Fruit fly (Drosophila melanogaster) whole organism, embryonic: Measurements from ENCODE around the gene r-cup.

Experiments
- Antp ChIP-seq: fragments of 200-800 bp; sonication (Bioruptor generic); optimal IDR thresholded peaks from 3 replicates; lab custom pipeline; 2016; ENCODE audit warnings: missing biosample characterization, missing genetic modification characterization
- CG11456 ChIP-seq: fragments of 200-800 bp; sonication (Bioruptor generic); IDR thresholded peaks from 3 replicates; pipeline ENCODE4 v1.3.6; 2022; ENCODE audit warnings: missing biosample characterization, missing genetic modification characterization
- CG12071 ChIP-seq: fragments of 200-800 bp; sonication (Bioruptor generic); optimal IDR thresholded peaks from 3 replicates; lab custom pipeline; 2018; ENCODE audit warnings: missing biosample characterization, mild to moderate bottlenecking, missing genetic modification characterization
- CG1603 ChIP-seq: fragments of 200-800 bp; sonication (Bioruptor generic); optimal IDR thresholded peaks from 2 replicates; lab custom pipeline; 2019; ENCODE audit warnings: missing biosample characterization, mild to moderate bottlenecking, missing genetic modification characterization, moderate library complexity
- CG17361 ChIP-seq: fragments of 200-800 bp; sonication (Bioruptor generic); IDR thresholded peaks from 3 replicates; pipeline ENCODE4 v1.3.6; 2022; ENCODE audit warnings: missing biosample characterization, missing genetic modification characterization
- CG17385 ChIP-seq: fragments of 200-800 bp; sonication (Bioruptor generic); optimal IDR thresholded peaks from 3 replicates; lab custom pipeline; 2018; ENCODE audit warnings: missing biosample characterization, mild to moderate bottlenecking, missing genetic modification characterization
- CG30020 ChIP-seq: fragments of 200-800 bp; optimal IDR thresholded peaks from 2 replicates; lab custom pipeline; 2019; ENCODE audit warnings: missing biosample characterization, mild to moderate bottlenecking, missing genetic modification characterization, moderate library complexity
- CG3163 ChIP-seq: fragments of 200-800 bp; sonication (Bioruptor generic); optimal IDR thresholded peaks from 3 replicates; lab custom pipeline; 2016; ENCODE audit warnings: missing biosample characterization, missing genetic modification characterization
- CG32532 ChIP-seq: fragments of 200-800 bp; sonication (Bioruptor generic); IDR thresholded peaks from 2 replicates; pipeline ENCODE4 v1.3.6; 2022; ENCODE audit warnings: missing biosample characterization, missing genetic modification characterization
- CG6272 ChIP-seq: fragments of 200-800 bp; sonication (Bioruptor generic); IDR thresholded peaks from 2 replicates; pipeline ENCODE4 v1.3.6; 2022; ENCODE audit warnings: missing biosample characterization, missing genetic modification characterization
- CG7372 ChIP-seq: fragments of 200-800 bp; sonication (Bioruptor generic); IDR thresholded peaks from 2 replicates; pipeline ENCODE4 v1.3.6; 2022; ENCODE audit warnings: missing biosample characterization, missing genetic modification characterization
- CG7987 ChIP-seq: fragments of 200-800 bp; sonication (Bioruptor generic); optimal IDR thresholded peaks from 2 replicates; lab custom pipeline; 2018; ENCODE audit warnings: missing biosample characterization, mild to moderate bottlenecking, missing genetic modification characterization, moderate library complexity
- CG8290 ChIP-seq, 3 experiments: fragments of 200-800 bp; sonication (Bioruptor generic); optimal IDR thresholded peaks; 2 replicates each; lab custom pipeline; 2016 to 2019; ENCODE audit warnings: missing biosample characterization in 3 of 3, missing genetic modification characterization in 3 of 3, mild to moderate bottlenecking in 2 of 3, moderate library complexity in 1 of 3
- CkIIα-i1 ChIP-seq: fragments of 200-800 bp; sonication (Bioruptor generic); IDR thresholded peaks from 2 replicates; pipeline ENCODE4 v1.3.6; 2022; ENCODE audit warnings: missing biosample characterization, missing genetic modification characterization
- Dp ChIP-seq: fragments of 200-800 bp; sonication (Bioruptor generic); optimal IDR thresholded peaks from 2 replicates; lab custom pipeline; 2018; ENCODE audit warnings: missing biosample characterization, mild to moderate bottlenecking, missing genetic modification characterization, moderate library complexity
- Drgx ChIP-seq: fragments of 200-800 bp; sonication (Bioruptor generic); IDR thresholded peaks from 2 replicates; pipeline ENCODE4 v1.3.6; 2022; ENCODE audit warnings: missing biosample characterization, missing genetic modification characterization
- Eip74EF ChIP-seq, 2 experiments: fragments of 200-800 bp in 1 of 2; fragments of >200 bp in 1 of 2; sonication (Bioruptor generic) in 1 of 2; optimal IDR thresholded peaks; 2 replicates each; lab custom pipeline; 2017 to 2019; ENCODE audit warnings: missing biosample characterization in 2 of 2, missing genetic modification characterization in 2 of 2, mild to moderate bottlenecking in 1 of 2, moderate library complexity in 1 of 2
- HmgZ ChIP-seq: fragments of 200-800 bp; sonication (Bioruptor generic); optimal IDR thresholded peaks from 2 replicates; lab custom pipeline; 2018; ENCODE audit warnings: missing biosample characterization, mild to moderate bottlenecking, missing genetic modification characterization
- Jarid2 ChIP-seq: fragments of 200-800 bp; sonication (Bioruptor generic); optimal IDR thresholded peaks from 3 replicates; lab custom pipeline; 2017; ENCODE audit warnings: mild to moderate bottlenecking, missing biosample characterization, missing genetic modification reagents, missing genetic modification characterization
- Med ChIP-seq: fragments of 200-800 bp; sonication (Bioruptor generic); peaks from one replicate; lab custom pipeline; 2016; ENCODE audit warnings: missing biosample characterization, missing genetic modification characterization, mild to moderate bottlenecking, inconsistent platforms, moderate library complexity
- NfI ChIP-seq: fragments of 200-800 bp; sonication (Bioruptor generic); optimal IDR thresholded peaks from 3 replicates; lab custom pipeline; 2018; ENCODE audit warnings: missing biosample characterization, mild to moderate bottlenecking, missing genetic modification characterization, moderate library complexity
- Ptx1 ChIP-seq: fragments of 200-800 bp; sonication (Bioruptor generic); IDR thresholded peaks from 2 replicates; pipeline ENCODE4 v1.3.6; 2022; ENCODE audit warnings: missing biosample characterization, missing genetic modification characterization
- Tbp ChIP-seq: fragments of >200 bp; optimal IDR thresholded peaks from 2 replicates; lab custom pipeline; 2018; ENCODE audit warnings: missing biosample characterization, missing genetic modification characterization
- Usf ChIP-seq: fragments of 200-800 bp; sonication (Bioruptor generic); optimal IDR thresholded peaks from 2 replicates; lab custom pipeline; 2017; ENCODE audit warnings: missing genotype, missing biosample characterization, missing genetic modification characterization
- abd-A ChIP-seq: fragments of 200-800 bp; sonication (Bioruptor generic); optimal IDR thresholded peaks from 3 replicates; lab custom pipeline; 2019; ENCODE audit warnings: missing biosample characterization, mild to moderate bottlenecking, missing genetic modification characterization, moderate library complexity
- amos ChIP-seq: fragments of 200-800 bp; sonication (Bioruptor generic); IDR thresholded peaks from 2 replicates; pipeline ENCODE4 v1.3.6; 2022; ENCODE audit warnings: missing biosample characterization, missing genetic modification characterization; ENCODE audit not compliant: partially characterized antibody
- ash1 ChIP-seq: fragments of 200-800 bp; sonication (Bioruptor generic); optimal IDR thresholded peaks from 2 replicates; lab custom pipeline; 2018; ENCODE audit warnings: missing biosample characterization, mild to moderate bottlenecking, missing genetic modification characterization
- az2 ChIP-seq: fragments of 200-800 bp; sonication (Bioruptor generic); optimal IDR thresholded peaks from 3 replicates; lab custom pipeline; 2016; ENCODE audit warnings: missing biosample characterization, missing genetic modification characterization
- cad ChIP-seq: fragments of >200 bp; optimal IDR thresholded peaks from 2 replicates; lab custom pipeline; 2017; ENCODE audit warnings: missing biosample characterization, missing genetic modification characterization
- cg ChIP-seq: fragments of 200-800 bp; sonication (Bioruptor generic); optimal IDR thresholded peaks from 3 replicates; lab custom pipeline; 2019; ENCODE audit warnings: missing biosample characterization, mild to moderate bottlenecking, missing genetic modification characterization, moderate library complexity
- ci ChIP-seq: fragments of 200-800 bp; sonication (Bioruptor generic); IDR thresholded peaks from 3 replicates; pipeline ENCODE4 v1.3.6; 2022; ENCODE audit warnings: missing biosample characterization, missing genetic modification characterization
- crc ChIP-seq: fragments of 200-800 bp; sonication (Bioruptor generic); optimal IDR thresholded peaks from 2 replicates; lab custom pipeline; 2016; ENCODE audit warnings: missing biosample characterization, missing genetic modification characterization
- crp ChIP-seq, 2 experiments: fragments of 200-800 bp; sonication (Bioruptor generic); optimal IDR thresholded peaks; 2 replicates in 1 of 2; 3 replicates in 1 of 2; lab custom pipeline; 2017; ENCODE audit warnings: missing biosample characterization in 2 of 2, missing genetic modification characterization in 2 of 2, mild to moderate bottlenecking in 1 of 2, moderate library complexity in 1 of 2
- exex ChIP-seq: fragments of 200-800 bp; sonication (Bioruptor generic); optimal IDR thresholded peaks from 4 replicates; lab custom pipeline; 2018; ENCODE audit warnings: missing biosample characterization, mild to moderate bottlenecking, missing genetic modification characterization, moderate library complexity
- eyg ChIP-seq: fragments of 200-800 bp; sonication (Bioruptor generic); optimal IDR thresholded peaks from 3 replicates; lab custom pipeline; 2016; ENCODE audit warnings: missing biosample characterization, missing genetic modification characterization
- hkb ChIP-seq, 2 experiments: fragments of 200-800 bp in 1 of 2; fragments of >200 bp in 1 of 2; sonication (Bioruptor generic) in 1 of 2; IDR thresholded peaks in 1 of 2; optimal IDR thresholded peaks in 1 of 2; 2 replicates each; pipeline versions ENCODE4 v1.3.6 to Lab custom; 2017 to 2022; ENCODE audit warnings: missing biosample characterization in 1 of 2, missing genetic modification characterization in 1 of 2
- lbe ChIP-seq: fragments of 200-800 bp; sonication (Bioruptor generic); optimal IDR thresholded peaks from 2 replicates; lab custom pipeline; 2016; ENCODE audit warnings: missing biosample characterization, mild to moderate bottlenecking, missing genetic modification characterization
- nom ChIP-seq: fragments of 200-800 bp; sonication (Bioruptor generic); optimal IDR thresholded peaks from 2 replicates; lab custom pipeline; 2017; ENCODE audit warnings: missing biosample characterization, missing genetic modification characterization, mild to moderate bottlenecking, moderate library complexity, missing genetic modification reagents
- pan ChIP-seq, 4 experiments: fragments of >200 bp in 3 of 4; fragments of 200-800 bp in 1 of 4; sonication (Bioruptor generic) in 1 of 4; optimal IDR thresholded peaks in 3 of 4; IDR thresholded peaks in 1 of 4; 2 replicates each; pipeline versions ENCODE4 v1.3.6 to Lab custom; 2017 to 2022; ENCODE audit warnings: missing biosample characterization in 2 of 4, missing genetic modification characterization in 2 of 4, mixed read lengths in 1 of 4
- pzg ChIP-seq: fragments of 200-800 bp; sonication (Bioruptor generic); optimal IDR thresholded peaks from 3 replicates; lab custom pipeline; 2018; ENCODE audit warnings: missing biosample characterization, mild to moderate bottlenecking, missing genetic modification characterization, moderate library complexity
- rib ChIP-seq: fragments of 200-800 bp; sonication (Bioruptor generic); IDR thresholded peaks from 2 replicates; pipeline ENCODE4 v1.3.6; 2022; ENCODE audit warnings: missing biosample characterization, missing genetic modification characterization
- sisA ChIP-seq: fragments of 200-800 bp; sonication (Bioruptor generic); IDR thresholded peaks from 2 replicates; pipeline ENCODE4 v1.3.6; 2022; ENCODE audit warnings: missing biosample characterization, missing genetic modification characterization
- vvl ChIP-seq: fragments of 200-800 bp; sonication (Bioruptor generic); IDR thresholded peaks from 2 replicates; pipeline ENCODE4 v1.3.6; 2022; ENCODE audit warnings: missing biosample characterization, missing genetic modification characterization
- wdn ChIP-seq: fragments of 200-800 bp; sonication (Bioruptor generic); IDR thresholded peaks from 2 replicates; pipeline ENCODE4 v1.3.6; 2022; ENCODE audit warnings: missing biosample characterization, missing genetic modification characterization
- zf30C ChIP-seq: fragments of 200-800 bp; sonication (Bioruptor generic); optimal IDR thresholded peaks from 3 replicates; lab custom pipeline; 2018; ENCODE audit warnings: missing biosample characterization, mild to moderate bottlenecking, missing genetic modification characterization

r-cup gene

DNA sequence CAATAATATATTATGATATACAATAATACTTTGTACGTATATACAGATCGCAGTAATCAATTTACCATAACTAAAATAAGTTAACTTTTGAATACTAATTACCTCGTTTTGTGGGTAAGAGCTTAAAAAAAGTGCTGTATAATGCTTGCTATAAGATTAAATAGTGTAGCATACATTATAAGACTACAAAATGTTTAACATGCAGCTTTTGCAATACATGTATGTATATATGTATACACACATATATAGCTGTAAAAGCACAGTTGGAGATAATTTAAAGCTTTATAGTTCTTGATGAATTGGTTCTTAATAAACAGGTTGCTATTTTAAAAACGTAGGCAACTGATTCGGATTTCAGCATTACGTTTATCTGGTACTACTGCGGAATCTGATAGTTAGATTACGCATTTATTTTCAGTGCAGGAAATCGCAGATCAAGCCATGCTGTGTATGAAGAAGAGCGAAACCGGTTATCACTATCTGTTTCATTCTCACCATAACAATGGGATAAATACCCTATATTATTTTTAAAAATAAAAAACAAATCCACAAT is 18.7 kb upstream of the r-cup start (continued):
- TF ChIP-seq vvl (GFP tag; lab: Robert Waterston, UW) (peak; percentile 10), CG7987 (GFP tag; lab: Kevin White, UChicago) (no peak), nom (GFP tag; lab: Kevin White, UChicago) (peak; percentile 16), ci (peak; percentile 32; the same call in 1 of the 3 replicates), pzg (GFP tag; lab: Kevin White, UChicago) (peak; percentile 20), Ptx1 (GFP tag; lab: Robert Waterston, UW) (peak; percentile 14; the same call in 1 of the 2 replicates), zf30C (GFP tag; lab: Kevin White, UChicago) (peak; percentile 80), CG17385 (GFP tag; lab: Kevin White, UChicago) (peak; percentile 50), CG11456 (no peak), exex (tag; lab: Kevin White, UChicago) (peak; percentile 54), NfI (GFP tag; lab: Kevin White, UChicago) (no peak), abd-A (tag; lab: Kevin White, UChicago) (peak; percentile 23), Drgx (GFP tag; lab: Robert Waterston, UW) (peak; percentile 36; the same call in 1 of the 2 replicates), Med (GFP tag; lab: Kevin White, UChicago) (peak; percentile 85), cg (GFP tag; lab: Kevin White, UChicago) (peak; percentile 69), CG12071 (GFP tag; lab: Kevin White, UChicago) (peak; percentile 1), CG1603 (peak; percentile 50), lbe (GFP tag; lab: Kevin White, UChicago) (peak; percentile 23), CG8290 (GFP tag; optimal IDR thresholded peaks at IDR 0.05; lab: Kevin White, UChicago) (no peak), CG8290 (tag; optimal IDR thresholded peaks at IDR 0.05; lab: Kevin White, UChicago) (peak in 1 of 2 experiments; percentile 77), CG32532 (GFP tag; lab: Robert Waterston, UW) (peak; percentile 4)
- TF ChIP-seq, all 482 proteins: peak for 26

DNA sequence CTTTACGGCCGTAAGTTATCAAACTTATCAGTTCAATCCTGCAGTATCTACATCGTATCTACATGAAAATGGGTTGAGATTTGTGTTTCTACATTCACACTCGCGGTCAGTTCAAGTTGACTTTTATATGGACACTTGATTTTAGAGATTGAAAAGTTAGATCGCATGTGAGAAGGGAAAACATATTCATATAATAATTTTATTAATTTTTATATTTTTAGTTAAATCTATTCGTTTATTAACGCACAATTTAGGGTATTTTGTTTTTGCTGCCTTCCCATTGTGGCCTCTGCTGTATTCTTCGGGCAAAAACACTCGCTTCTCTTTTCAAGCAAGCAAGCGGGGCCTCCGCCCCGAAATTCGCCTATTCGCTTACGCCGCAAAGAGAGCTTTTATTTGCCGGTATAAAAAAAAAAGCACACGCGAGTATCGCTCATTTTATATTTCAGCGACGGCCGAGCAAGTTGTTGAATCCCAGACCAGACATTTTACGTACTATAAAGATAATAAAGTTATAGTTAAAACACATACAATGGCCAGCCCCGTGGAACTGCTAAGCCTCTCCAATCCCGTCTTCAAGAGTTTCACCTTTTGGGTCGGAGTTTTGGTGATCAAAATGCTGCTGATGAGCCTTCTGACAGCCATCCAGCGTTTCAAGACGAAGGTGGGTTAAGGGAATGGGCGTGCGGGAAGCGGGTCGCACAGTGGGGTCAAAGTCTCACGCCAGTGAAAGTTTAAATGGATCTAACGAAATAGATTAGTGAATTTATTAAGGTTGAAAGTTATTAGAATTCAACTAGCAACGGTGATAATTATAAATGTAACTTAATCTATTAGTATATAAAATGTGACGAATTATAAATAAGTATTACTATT is 17.2 kb upstream of the r-cup start:
- TF ChIP-seq wdn (GFP tag; lab: Robert Waterston, UW) (peak; percentile 74), Eip74EF (GFP tag; optimal IDR thresholded peaks at IDR 0.05; lab: Kevin White, UChicago) (peak in 1 of 2 experiments; percentile 91), crp (GFP tag; optimal IDR thresholded peaks at IDR 0.05; lab: Kevin White, UChicago) (no peak), HmgZ (tag; lab: Kevin White, UChicago) (peak; percentile 91), CG3163 (peak; percentile 68), crc (GFP tag; lab: Kevin White, UChicago) (no peak), amos (GFP tag; lab: Robert Waterston, UW) (no peak), pan (optimal IDR thresholded peaks at IDR 0.05; lab: Kevin White, UChicago) (no peak), pan (GFP tag; optimal IDR thresholded peaks at IDR 0.05 in 1 of 2, IDR thresholded peaks at IDR 0.05 in 1 of 2) (peak in 1 of 2 experiments; percentile 92), Tbp (GFP tag; lab: Kevin White, UChicago) (no peak), Usf (GFP tag; lab: Kevin White, UChicago) (peak; percentile 68), CG7372 (GFP tag; lab: Robert Waterston, UW) (peak; percentile 81), CG6272 (GFP tag; lab: Robert Waterston, UW) (peak; percentile 72), eyg (GFP tag; lab: Kevin White, UChicago) (no peak), Jarid2 (GFP tag; lab: Kevin White, UChicago) (peak; percentile 70), ash1 (GFP tag; lab: Kevin White, UChicago) (no peak), az2 (GFP tag; lab: Kevin White, UChicago) (peak; percentile 79), CG30020 (tag; lab: Kevin White, UChicago) (peak; percentile 72), hkb (optimal IDR thresholded peaks at IDR 0.05; lab: Kevin White, UChicago) (no peak), hkb (GFP tag; IDR thresholded peaks at IDR 0.05; lab: Robert Waterston, UW) (peak; percentile 94), CkIIα-i1 (GFP tag; lab: Robert Waterston, UW) (no peak), CG17361 (peak; percentile 83), cg (GFP tag; lab: Kevin White, UChicago) (no peak), sisA (GFP tag; lab: Robert Waterston, UW) (peak; percentile 87), Dp (no peak), rib (GFP tag; lab: Robert Waterston, UW) (peak; percentile 75), cad (GFP tag; lab: Kevin White, UChicago) (no peak), Antp (GFP tag; lab: Kevin White, UChicago) (peak; percentile 1)
